Fruit fly (Drosophila melanogaster) whole organism, embryonic: Measurements from ENCODE around the gene wit.

ENCODE experiments used
- Awh ChIP-seq: fragments of 200-800 bp; sonication (Bioruptor generic); IDR thresholded peaks from 2 replicates; pipeline ENCODE4, ENCODE4 v1.3.6; 2022; ENCODE audit warnings: missing biosample characterization, missing genetic modification characterization
- B-H1 ChIP-seq: fragments of 200-800 bp; sonication (Bioruptor generic); IDR thresholded peaks from 3 replicates; pipeline ENCODE4 v1.3.6; 2022; ENCODE audit warnings: missing biosample characterization, missing genetic modification characterization
- CG11085 ChIP-seq: fragments of 200-800 bp; sonication (Bioruptor generic); IDR thresholded peaks from 2 replicates; pipeline ENCODE4 v1.3.6; 2022; ENCODE audit warnings: missing biosample characterization, missing genetic modification characterization
- CG12391 ChIP-seq: fragments of 200-800 bp; sonication (Bioruptor generic); optimal IDR thresholded peaks from 3 replicates; lab custom pipeline; 2018; ENCODE audit warnings: missing biosample characterization, mild to moderate bottlenecking, missing genetic modification characterization, moderate library complexity
- CG14441 ChIP-seq: fragments of 200-800 bp; sonication (Bioruptor generic); IDR thresholded peaks from 2 replicates; pipeline ENCODE4 v1.3.6; 2022; ENCODE audit warnings: missing biosample characterization, missing genetic modification characterization
- CG15073 ChIP-seq: fragments of 200-800 bp; sonication (Bioruptor generic); optimal IDR thresholded peaks from 2 replicates; lab custom pipeline; 2016; ENCODE audit warnings: missing biosample characterization, missing genetic modification characterization
- CG17568 ChIP-seq: fragments of 200-800 bp; sonication (Bioruptor generic); optimal IDR thresholded peaks from 2 replicates; lab custom pipeline; 2018; ENCODE audit warnings: missing biosample characterization, mild to moderate bottlenecking, missing genetic modification characterization, moderate library complexity
- CG18262 ChIP-seq: fragments of 200-800 bp; optimal IDR thresholded peaks from 3 replicates; lab custom pipeline; 2019; ENCODE audit warnings: missing biosample characterization, mild to moderate bottlenecking, missing genetic modification characterization, moderate library complexity
- CG18764 ChIP-seq: fragments of 200-800 bp; sonication (Bioruptor generic); optimal IDR thresholded peaks from 3 replicates; lab custom pipeline; 2016; ENCODE audit warnings: missing biosample characterization, missing genetic modification characterization
- CG5953 ChIP-seq: fragments of 200-800 bp; sonication (Bioruptor generic); IDR thresholded peaks from 2 replicates; pipeline ENCODE4 v1.3.6; 2022; ENCODE audit warnings: missing biosample characterization, missing genetic modification characterization
- CG6272 ChIP-seq: fragments of 200-800 bp; sonication (Bioruptor generic); IDR thresholded peaks from 2 replicates; pipeline ENCODE4 v1.3.6; 2022; ENCODE audit warnings: missing biosample characterization, missing genetic modification characterization
- CG6683 ChIP-seq: fragments of 200-800 bp; sonication (Bioruptor generic); optimal IDR thresholded peaks from 2 replicates; lab custom pipeline; 2017; ENCODE audit warnings: missing biosample characterization, mild to moderate bottlenecking, missing genetic modification characterization, missing genetic modification reagents
- CG6765 ChIP-seq: fragments of 200-800 bp; sonication (Bioruptor generic); optimal IDR thresholded peaks from 3 replicates; lab custom pipeline; 2017; ENCODE audit warnings: missing biosample characterization, mild to moderate bottlenecking, missing genetic modification characterization
- CG7963 ChIP-seq: fragments of 200-800 bp; sonication (Bioruptor generic); IDR thresholded peaks from 3 replicates; pipeline ENCODE4 v1.3.6; 2022; ENCODE audit warnings: missing biosample characterization, missing genetic modification characterization; ENCODE audit not compliant: partially characterized antibody
- CG9932 ChIP-seq: fragments of 200-800 bp; sonication (Bioruptor generic); IDR thresholded peaks from 2 replicates; pipeline ENCODE4 v1.3.6; 2022; ENCODE audit warnings: missing biosample characterization, missing genetic modification characterization
- Dbx ChIP-seq: fragments of 200-800 bp; sonication (Bioruptor generic); IDR thresholded peaks from 3 replicates; pipeline ENCODE4 v1.3.6; 2022; ENCODE audit warnings: missing biosample characterization, missing genetic modification characterization
- Dip3 ChIP-seq: fragments of 200-800 bp; sonication (Bioruptor generic); optimal IDR thresholded peaks from 3 replicates; lab custom pipeline; 2016; ENCODE audit warnings: missing biosample characterization, missing genetic modification characterization
- Gug ChIP-seq: fragments of 200-800 bp; sonication (Bioruptor generic); IDR thresholded peaks from 4 replicates; pipeline ENCODE4 v1.3.6; 2022; ENCODE audit warnings: missing biosample characterization, missing genetic modification characterization
- H2.0 ChIP-seq: fragments of 200-800 bp; sonication (Bioruptor generic); IDR thresholded peaks from 2 replicates; pipeline ENCODE4 v1.3.6; 2022; ENCODE audit warnings: missing biosample characterization, missing genetic modification characterization
- HLH54F ChIP-seq: fragments of 200-800 bp; sonication (Bioruptor generic); optimal IDR thresholded peaks from 3 replicates; lab custom pipeline; 2016; ENCODE audit warnings: missing biosample characterization, missing genetic modification characterization
- Hmr ChIP-seq: fragments of 200-800 bp; sonication (Bioruptor generic); optimal IDR thresholded peaks from 3 replicates; lab custom pipeline; 2017; ENCODE audit warnings: mild to moderate bottlenecking, missing biosample characterization, missing genetic modification reagents, missing genetic modification characterization
- Lhr ChIP-seq: fragments of 200-800 bp; sonication (Bioruptor generic); optimal IDR thresholded peaks from 3 replicates; lab custom pipeline; 2017; ENCODE audit warnings: mild to moderate bottlenecking, missing biosample characterization, missing genetic modification reagents, missing genetic modification characterization
- MBD-R2 ChIP-seq: fragments of 200-800 bp; sonication (Bioruptor generic); IDR thresholded peaks from 2 replicates; pipeline ENCODE4 v1.3.6; 2022; ENCODE audit warnings: missing biosample characterization, missing genetic modification characterization
- NC2β ChIP-seq: fragments of 200-800 bp; sonication (Bioruptor generic); optimal IDR thresholded peaks from 2 replicates; lab custom pipeline; 2016; ENCODE audit warnings: missing biosample characterization, missing genetic modification characterization
- Neu2 ChIP-seq: fragments of 200-800 bp; sonication (Bioruptor generic); optimal IDR thresholded peaks from 3 replicates; lab custom pipeline; 2016; ENCODE audit warnings: missing biosample characterization, missing genetic modification characterization, borderline replicate concordance
- Optix ChIP-seq: fragments of 200-800 bp; sonication (Bioruptor generic); IDR thresholded peaks from 3 replicates; pipeline ENCODE4 v1.3.6; 2022; ENCODE audit warnings: missing biosample characterization, missing genetic modification characterization
- Rfx ChIP-seq: fragments of 200-800 bp; sonication (Bioruptor generic); IDR thresholded peaks from 2 replicates; pipeline ENCODE4 v1.3.6; 2022; ENCODE audit warnings: missing biosample characterization, missing genetic modification characterization
- Rx ChIP-seq: fragments of 200-800 bp; sonication (Bioruptor generic); IDR thresholded peaks from 2 replicates; pipeline ENCODE4 v1.3.6; 2022; ENCODE audit warnings: missing biosample characterization, missing genetic modification characterization
- Side ChIP-seq: fragments of 200-800 bp; sonication (Bioruptor generic); optimal IDR thresholded peaks from 2 replicates; lab custom pipeline; 2016; ENCODE audit warnings: missing biosample characterization, missing genetic modification characterization
- Taf1 ChIP-seq: fragments of 200-800 bp; sonication (Bioruptor generic); IDR thresholded peaks from 2 replicates; pipeline ENCODE4 v1.3.6; 2022; ENCODE audit warnings: missing biosample characterization, missing genetic modification characterization
- Xrp1 ChIP-seq: fragments of 200-800 bp; sonication (Bioruptor generic); IDR thresholded peaks from 2 replicates; pipeline ENCODE4 v1.3.6; 2022; ENCODE audit warnings: missing biosample characterization, missing genetic modification characterization
- aop ChIP-seq: fragments of 200-800 bp; sonication (Bioruptor generic); IDR thresholded peaks from 2 replicates; pipeline ENCODE4 v1.3.6; 2022; ENCODE audit warnings: missing biosample characterization, missing genetic modification characterization
- cato ChIP-seq: fragments of 200-800 bp; sonication (Bioruptor generic); optimal IDR thresholded peaks from 2 replicates; lab custom pipeline; 2016; ENCODE audit warnings: missing biosample characterization, missing genetic modification characterization, borderline replicate concordance
- caup ChIP-seq: fragments of 200-800 bp; sonication (Bioruptor generic); optimal IDR thresholded peaks from 3 replicates; lab custom pipeline; 2017; ENCODE audit warnings: missing biosample characterization, mild to moderate bottlenecking, missing genetic modification characterization, moderate library complexity; ENCODE audit not compliant: severe bottlenecking
- corto ChIP-seq: fragments of 200-800 bp; sonication (Bioruptor generic); optimal IDR thresholded peaks from 2 replicates; lab custom pipeline; 2016; ENCODE audit warnings: missing biosample characterization, mild to moderate bottlenecking, missing genetic modification characterization, moderate library complexity
- danr ChIP-seq: fragments of 200-800 bp; sonication (Bioruptor generic); IDR thresholded peaks from 2 replicates; pipeline ENCODE4 v1.3.6; 2022; ENCODE audit warnings: missing biosample characterization, missing genetic modification characterization
- dmrt11E ChIP-seq: fragments of 200-800 bp; sonication (Bioruptor generic); optimal IDR thresholded peaks from 3 replicates; lab custom pipeline; 2018; ENCODE audit warnings: missing biosample characterization, mild to moderate bottlenecking, missing genetic modification characterization, moderate library complexity
- dpn ChIP-seq, 2 experiments: fragments of 200-800 bp; sonication (Bioruptor generic); optimal IDR thresholded peaks; 3 replicates each; lab custom pipeline; 2016; ENCODE audit warnings: missing biosample characterization in 2 of 2, missing genetic modification characterization in 2 of 2
- eve ChIP-seq, 2 experiments: fragments of >200 bp; optimal IDR thresholded peaks; 2 replicates each; lab custom pipeline; 2017; ENCODE audit warnings: missing biosample characterization in 2 of 2, missing genetic modification characterization in 2 of 2
- gce ChIP-seq: fragments of 200-800 bp; sonication (Bioruptor generic); IDR thresholded peaks from 3 replicates; pipeline ENCODE4 v1.3.6; 2022; ENCODE audit warnings: missing biosample characterization, missing genetic modification characterization
- grn ChIP-seq: fragments of 200-800 bp; sonication (Bioruptor generic); optimal IDR thresholded peaks from 3 replicates; lab custom pipeline; 2017; ENCODE audit warnings: missing biosample characterization, missing genetic modification characterization
- jigr1 ChIP-seq: fragments of 200-800 bp; sonication (Bioruptor generic); IDR thresholded peaks from 3 replicates; pipeline ENCODE4 v1.3.6; 2022; ENCODE audit warnings: missing biosample characterization, missing genetic modification characterization
- lbe ChIP-seq: fragments of 200-800 bp; sonication (Bioruptor generic); optimal IDR thresholded peaks from 2 replicates; lab custom pipeline; 2016; ENCODE audit warnings: missing biosample characterization, mild to moderate bottlenecking, missing genetic modification characterization
- lov ChIP-seq, 2 experiments: fragments of 200-800 bp in 1 of 2; fragments of >200 bp in 1 of 2; sonication (Bioruptor generic) in 1 of 2; IDR thresholded peaks in 1 of 2; optimal IDR thresholded peaks in 1 of 2; 2 replicates in 1 of 2; 3 replicates in 1 of 2; pipeline versions ENCODE4 v1.3.6 to Lab custom; 2017 to 2022; ENCODE audit warnings: missing biosample characterization in 1 of 2, missing genetic modification characterization in 1 of 2
- onecut ChIP-seq: fragments of 200-800 bp; sonication (Bioruptor generic); IDR thresholded peaks from 2 replicates; pipeline ENCODE4 v1.3.6; 2022; ENCODE audit warnings: missing biosample characterization, missing genetic modification characterization
- pita ChIP-seq: fragments of 200-800 bp; sonication (Bioruptor generic); optimal IDR thresholded peaks from 2 replicates; lab custom pipeline; 2017; ENCODE audit warnings: missing biosample characterization, mild to moderate bottlenecking, missing genetic modification characterization
- seq ChIP-seq: fragments of 200-800 bp; sonication (Bioruptor generic); IDR thresholded peaks from 2 replicates; pipeline ENCODE4 v1.3.6; 2022; ENCODE audit warnings: missing biosample characterization, missing genetic modification characterization
- tin ChIP-seq: fragments of 200-800 bp; sonication (Bioruptor generic); optimal IDR thresholded peaks from 3 replicates; lab custom pipeline; 2016; ENCODE audit warnings: missing biosample characterization, missing genetic modification characterization
- ttk ChIP-seq: fragments of 200-800 bp; sonication (Bioruptor generic); IDR thresholded peaks from 2 replicates; pipeline ENCODE4 v2.1.2; 2022; ENCODE audit warnings: missing biosample characterization, missing genetic modification characterization
- vfl ChIP-seq: fragments of 200-800 bp; sonication (Bioruptor generic); optimal IDR thresholded peaks from 2 replicates; lab custom pipeline; 2016; ENCODE audit warnings: missing biosample characterization, missing genetic modification characterization
- zfh1 ChIP-seq: fragments of 200-800 bp; sonication (Bioruptor generic); IDR thresholded peaks from 3 replicates; pipeline ENCODE4 v1.3.6; 2022; ENCODE audit warnings: missing biosample characterization, missing genetic modification characterization

The wit gene

dm6 chr3L:4070996-4071379 is 529 bp downstream of the wit start (continued):
- TF ChIP-seq lbe (GFP tag; lab: Kevin White, UChicago) (peak; percentile 62), aop (GFP tag; lab: Robert Waterston, UW) (0 out of 2 replicates have a peak, but pooled peaks have one; percentile 33), Xrp1 (GFP tag; lab: Robert Waterston, UW) (peak; percentile 78), Gug (peak; percentile 78), CG12391 (tag; lab: Kevin White, UChicago) (peak; percentile 55), Rfx (GFP tag; lab: Robert Waterston, UW) (peak; percentile 80), Optix (GFP tag; lab: Robert Waterston, UW) (peak; percentile 13; the same call in 1 of the 3 replicates), danr (GFP tag; lab: Robert Waterston, UW) (peak; percentile 47; the same call in 1 of the 2 replicates), lov (optimal IDR thresholded peaks at IDR 0.05; lab: Kevin White, UChicago) (no peak), lov (GFP tag; IDR thresholded peaks at IDR 0.05; lab: Robert Waterston, UW) (no peak), dmrt11E (no peak), CG15073 (GFP tag; lab: Kevin White, UChicago) (no peak), NC2β (GFP tag; lab: Kevin White, UChicago) (no peak), CG5953 (GFP tag; lab: Robert Waterston, UW) (peak; percentile 72; the same call in 1 of the 2 replicates), CG18764 (peak; percentile 0), Hmr (GFP tag; lab: Kevin White, UChicago) (no peak), grn (GFP tag; lab: Kevin White, UChicago) (no peak), Taf1 (GFP tag; lab: Robert Waterston, UW) (peak; percentile 54; the same call in 1 of the 2 replicates), H2.0 (GFP tag; lab: Robert Waterston, UW) (peak; percentile 76), HLH54F (peak; percentile 42), Neu2 (no peak), Dbx (GFP tag; lab: Robert Waterston, UW) (peak; percentile 59), CG18262 (peak; percentile 22), CG9932 (GFP tag; lab: Robert Waterston, UW) (peak; percentile 64), gce (GFP tag; lab: Robert Waterston, UW) (peak; percentile 53; the same call in 1 of the 3 replicates), CG6683 (peak; percentile 7), Dip3 (GFP tag; lab: Kevin White, UChicago) (peak; percentile 9), cato (GFP tag; lab: Kevin White, UChicago) (no peak), Lhr (GFP tag; lab: Kevin White, UChicago) (no peak), tin (GFP tag; lab: Kevin White, UChicago) (peak; percentile 48), dpn (GFP tag; optimal IDR thresholded peaks at IDR 0.05; lab: Kevin White, UChicago) (peak in 1 of 2 experiments; percentile 50), CG7963 (GFP tag; lab: Robert Waterston, UW) (no peak), caup (GFP tag; lab: Kevin White, UChicago) (peak; percentile 62), CG14441 (GFP tag; lab: Robert Waterston, UW) (peak; percentile 66), ttk (GFP tag; lab: Robert Waterston, UW) (peak; percentile 81), pita (GFP tag; lab: Kevin White, UChicago) (no peak), Awh (GFP tag; lab: Robert Waterston, UW) (peak; percentile 68), eve (GFP tag; optimal IDR thresholded peaks at IDR 0.05; lab: Kevin White, UChicago) (peak in 1 of 2 experiments; percentile 72), MBD-R2 (peak; percentile 34), zfh1 (GFP tag; lab: Robert Waterston, UW) (peak; percentile 87), Rx (GFP tag; lab: Robert Waterston, UW) (peak; percentile 68), CG6272 (GFP tag; lab: Robert Waterston, UW) (peak; percentile 35), CG6765 (GFP tag; lab: Kevin White, UChicago) (no peak), Side (GFP tag; lab: Kevin White, UChicago) (peak; percentile 45), seq (GFP tag; lab: Robert Waterston, UW) (peak; percentile 57), CG17568 (GFP tag; lab: Kevin White, UChicago) (peak; percentile 4), B-H1 (GFP tag; lab: Robert Waterston, UW) (peak; percentile 74), vfl (GFP tag; lab: Kevin White, UChicago) (peak; percentile 34), jigr1 (GFP tag; lab: Robert Waterston, UW) (peak; percentile 51; the same call in 2 of the 3 replicates), corto (GFP tag; lab: Kevin White, UChicago) (peak; percentile 85), CG11085 (no peak), onecut (peak; percentile 97)
